Worm (Caenorhabditis elegans) whole organism, L4/young adult: ENCODE results near the gene F49E12.7.

Source experiments
- W03F9.2 ChIP-seq: fragments of 150-350 bp; optimal IDR thresholded peaks from 2 replicates; lab custom pipeline; 2014; ENCODE audit warnings: missing biosample characterization, missing genetic modification characterization
- dao-5 ChIP-seq: sonication (generic microtip); optimal IDR thresholded peaks from 2 replicates; lab custom pipeline; 2016; ENCODE audit warnings: missing genotype, missing genetic modification characterization, moderate library complexity, missing compliant biosample characterization
- him-1 ChIP-seq: sonication (generic microtip); optimal IDR thresholded peaks from 2 replicates; lab custom pipeline; 2016; ENCODE audit warnings: missing genotype, missing genetic modification reagents, missing genetic modification characterization, missing compliant biosample characterization

DNA sequence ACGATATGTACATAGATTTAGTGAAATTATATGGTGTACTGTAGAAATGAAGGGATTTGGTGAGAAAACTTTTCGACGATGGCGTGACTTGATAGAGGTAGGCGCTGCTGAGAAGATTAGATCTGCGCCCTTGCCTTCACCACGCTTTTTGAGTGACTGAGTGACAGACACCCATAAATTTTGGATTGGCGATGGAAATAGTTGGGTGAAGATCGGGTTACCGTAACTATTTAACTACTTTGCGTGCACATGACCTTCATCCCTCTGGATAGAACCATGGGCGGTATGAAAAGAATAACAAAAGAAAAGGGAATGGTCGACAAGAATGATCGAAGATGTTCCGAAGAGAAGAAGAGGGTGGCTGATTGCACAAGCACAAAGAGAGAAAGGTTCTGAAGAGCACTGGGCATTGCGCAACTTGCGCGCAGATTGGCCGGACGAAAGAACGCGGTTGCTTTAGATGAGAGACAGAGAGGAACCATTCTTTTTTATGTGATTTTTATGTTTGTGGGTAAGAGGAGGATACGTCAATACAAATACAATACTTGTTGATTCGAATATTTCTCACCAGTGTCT lies 19.6 kb upstream of the F49E12.7 start:
- TF ChIP-seq W03F9.2 (tag; lab: Kevin White, UChicago) = no peak
- TF ChIP-seq dao-5 = no peak
- no peak for TF ChIP-seq him-1
